Worm (Caenorhabditis elegans): Measurements from ENCODE around the gene fbxb-112.

Gene fbxb-112

DNA sequence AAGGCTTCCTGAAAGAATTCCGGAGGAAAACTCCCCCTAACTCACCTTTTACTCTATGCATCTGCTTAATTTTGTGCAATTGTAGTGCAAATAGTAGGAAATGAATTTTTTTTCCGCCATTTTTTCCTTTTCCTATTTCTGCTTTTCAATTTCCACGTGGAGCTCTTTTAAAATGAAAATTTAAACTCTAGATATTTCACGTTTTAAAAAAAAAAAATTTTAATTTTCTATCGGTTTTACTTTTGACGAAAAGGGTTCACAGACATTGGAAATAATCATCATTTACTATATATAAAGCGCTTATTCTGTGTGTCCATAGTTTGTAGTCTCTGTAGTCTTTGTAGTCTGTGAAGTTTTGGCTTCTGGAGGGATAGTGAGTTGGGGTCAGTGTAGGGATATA lies 9.3 kb upstream of the fbxb-112 start, which contains the start of gene Y49F6B.8:
Gene Y49F6B.8 (minus strand): TSS at position 101 of the 400 bp plus-strand sequence.
- TF ChIP-seq aly-1 (tag; optimal IDR thresholded peaks at IDR 0.05): no peak
- no peak for TF ChIP-seq F13C5.2 (tag; optimal IDR thresholded peaks at IDR 0.05)
- TF ChIP-seq tra-4 (tag; optimal IDR thresholded peaks at IDR 0.05): no peak
- no peak for TF ChIP-seq ceh-13 (GFP tag; optimal IDR thresholded peaks at IDR 0.05)
- no peak for TF ChIP-seq hmbx-1 (tag; optimal IDR thresholded peaks at IDR 0.05)
- TF ChIP-seq hmg-4 (GFP tag; optimal IDR thresholded peaks at IDR 0.05): no peak
- no peak for TF ChIP-seq pes-1 (GFP tag; IDR thresholded peaks at IDR 0.05)
- no peak for TF ChIP-seq flt-1 (GFP tag; IDR thresholded peaks at IDR 0.05)
- TF ChIP-seq B0310.2 (tag; optimal IDR thresholded peaks at IDR 0.05): no peak
- no peak for TF ChIP-seq tbx-37 (GFP tag; conservative IDR thresholded peaks at IDR 0.05)
- TF ChIP-seq ets-7 (tag; optimal IDR thresholded peaks at IDR 0.05): no peak
- no peak for TF ChIP-seq sea-1 (GFP tag; conservative IDR thresholded peaks at IDR 0.05)
- TF ChIP-seq scrt-1 (GFP tag; IDR thresholded peaks at IDR 0.05): no peak
- TF ChIP-seq ceh-36 (tag; optimal IDR thresholded peaks at IDR 0.05): no peak
- no peak for TF ChIP-seq tbx-11 (GFP tag; IDR thresholded peaks at IDR 0.05)
- no peak for TF ChIP-seq ama-1 (optimal IDR thresholded peaks at IDR 0.05)
- no peak for TF ChIP-seq hnd-1 (tag; optimal IDR thresholded peaks at IDR 0.05)

- TF ChIP-seq sea-1 (GFP tag; conservative IDR thresholded peaks at IDR 0.05) (0 out of 2 replicates have a peak, but pooled peaks have one; percentile 6), hmbx-1 (tag; optimal IDR thresholded peaks at IDR 0.05) (no peak), ceh-36 (tag; optimal IDR thresholded peaks at IDR 0.05) (no peak), flt-1 (GFP tag; IDR thresholded peaks at IDR 0.05) (0 out of 2 replicates have a peak, but pooled peaks have one; percentile 17), F13C5.2 (tag; optimal IDR thresholded peaks at IDR 0.05) (no peak), pes-1 (GFP tag; IDR thresholded peaks at IDR 0.05) (peak; percentile 61; the same call in 1 of the 2 replicates), ets-7 (tag; optimal IDR thresholded peaks at IDR 0.05) (no peak), tbx-37 (GFP tag; conservative IDR thresholded peaks at IDR 0.05) (peak; percentile 68), tra-4 (tag; optimal IDR thresholded peaks at IDR 0.05) (no peak), ceh-13 (GFP tag; optimal IDR thresholded peaks at IDR 0.05) (no peak), tbx-11 (GFP tag; IDR thresholded peaks at IDR 0.05) (no peak)
Observed at ce11 chrII:3482231-3482630, 8.7 kb upstream of the fbxb-112 start, which contains the start of gene smu-2. Gene smu-2, plus strand, starts transcription at chrII:3482408.

ce11 chrII:3499386-3499785 lies 8.5 kb downstream of the fbxb-112 start, which contains the start of gene Y49F6B.9:
Gene Y49F6B.9, minus strand, starts transcription at chrII:3499387.
- TF ChIP-seq pes-1 (GFP tag; IDR thresholded peaks at IDR 0.05) (no peak), flt-1 (GFP tag; IDR thresholded peaks at IDR 0.05) (no peak), ets-7 (tag; optimal IDR thresholded peaks at IDR 0.05) (no peak), hmbx-1 (tag; optimal IDR thresholded peaks at IDR 0.05) (no peak), ceh-13 (GFP tag; optimal IDR thresholded peaks at IDR 0.05) (no peak), hnd-1 (tag; optimal IDR thresholded peaks at IDR 0.05) (no peak), B0310.2 (tag; optimal IDR thresholded peaks at IDR 0.05) (no peak), aly-1 (tag; optimal IDR thresholded peaks at IDR 0.05) (no peak), scrt-1 (GFP tag; IDR thresholded peaks at IDR 0.05) (no peak), tbx-11 (GFP tag; IDR thresholded peaks at IDR 0.05) (no peak), tbx-37 (GFP tag; conservative IDR thresholded peaks at IDR 0.05) (no peak), ceh-36 (tag; optimal IDR thresholded peaks at IDR 0.05) (no peak), tra-4 (tag; optimal IDR thresholded peaks at IDR 0.05) (no peak)

- TF ChIP-seq scrt-1 (GFP tag; IDR thresholded peaks at IDR 0.05) (no peak), aly-1 (tag; optimal IDR thresholded peaks at IDR 0.05) (no peak), ets-7 (tag; optimal IDR thresholded peaks at IDR 0.05) (no peak), hnd-1 (tag; optimal IDR thresholded peaks at IDR 0.05) (no peak), flt-1 (GFP tag; IDR thresholded peaks at IDR 0.05) (no peak), ama-1 (optimal IDR thresholded peaks at IDR 0.05) (no peak), ceh-13 (GFP tag; optimal IDR thresholded peaks at IDR 0.05) (no peak), hmbx-1 (tag; optimal IDR thresholded peaks at IDR 0.05) (no peak), tra-4 (tag; optimal IDR thresholded peaks at IDR 0.05) (no peak), sea-1 (GFP tag; conservative IDR thresholded peaks at IDR 0.05) (no peak), F13C5.2 (tag; optimal IDR thresholded peaks at IDR 0.05) (no peak), tbx-11 (GFP tag; IDR thresholded peaks at IDR 0.05) (no peak), hmg-4 (GFP tag; optimal IDR thresholded peaks at IDR 0.05) (no peak), B0310.2 (tag; optimal IDR thresholded peaks at IDR 0.05) (no peak), ceh-36 (tag; optimal IDR thresholded peaks at IDR 0.05) (no peak), pes-1 (GFP tag; IDR thresholded peaks at IDR 0.05) (no peak), tbx-37 (GFP tag; conservative IDR thresholded peaks at IDR 0.05) (no peak)
Observed at ce11 chrII:3500373-3500772, 9.5 kb downstream of the fbxb-112 start.

DNA sequence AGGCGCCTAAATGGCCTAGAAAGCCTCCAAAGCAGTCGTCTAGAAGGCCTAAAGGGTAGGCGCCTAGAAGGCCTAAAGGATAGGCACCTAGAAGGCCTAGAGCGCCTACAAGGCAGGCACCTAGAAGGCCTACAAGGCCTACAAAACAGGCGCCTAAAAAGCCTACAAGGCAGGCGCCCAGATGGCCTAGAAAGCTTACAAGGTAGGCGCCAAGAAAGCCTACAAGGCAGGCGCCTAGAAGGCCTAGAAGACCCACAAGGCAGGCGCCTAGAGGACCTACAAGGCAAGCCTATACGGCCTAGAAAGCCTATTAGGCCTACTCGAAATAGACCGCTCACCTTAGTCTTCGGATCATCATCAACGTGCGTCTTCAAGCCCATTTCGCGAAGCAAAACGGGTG lies 11.1 kb downstream of the fbxb-112 start:
- TF ChIP-seq hmg-4 (GFP tag; optimal IDR thresholded peaks at IDR 0.05) (no peak), flt-1 (GFP tag; IDR thresholded peaks at IDR 0.05) (no peak), ceh-36 (tag; optimal IDR thresholded peaks at IDR 0.05) (no peak), scrt-1 (GFP tag; IDR thresholded peaks at IDR 0.05) (no peak), B0310.2 (tag; optimal IDR thresholded peaks at IDR 0.05) (no peak), pes-1 (GFP tag; IDR thresholded peaks at IDR 0.05) (peak; percentile 40; the same call in 1 of the 2 replicates)

- no peak for TF ChIP-seq ceh-13 (GFP tag; optimal IDR thresholded peaks at IDR 0.05)
- TF ChIP-seq tra-4 (tag; optimal IDR thresholded peaks at IDR 0.05): no peak
- peak; percentile 10 for TF ChIP-seq ets-7 (tag; optimal IDR thresholded peaks at IDR 0.05)
- peak; percentile 36 for TF ChIP-seq hmg-4 (GFP tag; optimal IDR thresholded peaks at IDR 0.05)
- TF ChIP-seq hmbx-1 (tag; optimal IDR thresholded peaks at IDR 0.05): peak; percentile 17
- TF ChIP-seq ceh-36 (tag; optimal IDR thresholded peaks at IDR 0.05): no peak
- no peak; the same call in 1 of the 2 replicates for TF ChIP-seq tbx-11 (GFP tag; IDR thresholded peaks at IDR 0.05)
- peak; percentile 61 for TF ChIP-seq tbx-37 (GFP tag; conservative IDR thresholded peaks at IDR 0.05)
- TF ChIP-seq B0310.2 (tag; optimal IDR thresholded peaks at IDR 0.05): no peak
- peak; percentile 59 for TF ChIP-seq F13C5.2 (tag; optimal IDR thresholded peaks at IDR 0.05)
- no peak for TF ChIP-seq flt-1 (GFP tag; IDR thresholded peaks at IDR 0.05)
- no peak for TF ChIP-seq aly-1 (tag; optimal IDR thresholded peaks at IDR 0.05)
- TF ChIP-seq scrt-1 (GFP tag; IDR thresholded peaks at IDR 0.05): 0 out of 2 replicates have a peak, but pooled peaks have one; percentile 42
- 0 out of 2 replicates have a peak, but pooled peaks have one; percentile 55 for TF ChIP-seq sea-1 (GFP tag; conservative IDR thresholded peaks at IDR 0.05)
- TF ChIP-seq pes-1 (GFP tag; IDR thresholded peaks at IDR 0.05): peak; percentile 79
- no peak for TF ChIP-seq ama-1 (optimal IDR thresholded peaks at IDR 0.05)
- TF ChIP-seq hnd-1 (tag; optimal IDR thresholded peaks at IDR 0.05): no peak
Observed at ce11 chrII:3502520-3503323, 11.8 kb downstream of the fbxb-112 start, which contains the start of the genes col-71 and Y49F6B.2. Gene col-71, minus strand, starts transcription at chrII:3502570. Gene Y49F6B.2, plus strand, starts transcription at chrII:3502968.
